Worm (Caenorhabditis elegans): ENCODE measurements around the gene otub-4.

ce11 chrIV:3349977-3350580 is 27.9 kb downstream of the otub-4 start, which contains the start of gene elks-1:
- TF ChIP-seq ztf-11 (tag; optimal IDR thresholded peaks at IDR 0.05) = no peak
- no peak for TF ChIP-seq zip-4 (GFP tag; optimal IDR thresholded peaks at IDR 0.05)
- no peak for TF ChIP-seq pqm-1 (tag; optimal IDR thresholded peaks at IDR 0.05)
- TF ChIP-seq tlp-1 (tag; optimal IDR thresholded peaks at IDR 0.05) = no peak
- TF ChIP-seq nhr-11 (tag; optimal IDR thresholded peaks at IDR 0.05) = no peak
- TF ChIP-seq ceh-8 (GFP tag; optimal IDR thresholded peaks at IDR 0.05) = no peak

Data from whole organism, L1 larva.